Worm (Caenorhabditis elegans): ENCODE data around the gene C16E9.2.

DNA sequence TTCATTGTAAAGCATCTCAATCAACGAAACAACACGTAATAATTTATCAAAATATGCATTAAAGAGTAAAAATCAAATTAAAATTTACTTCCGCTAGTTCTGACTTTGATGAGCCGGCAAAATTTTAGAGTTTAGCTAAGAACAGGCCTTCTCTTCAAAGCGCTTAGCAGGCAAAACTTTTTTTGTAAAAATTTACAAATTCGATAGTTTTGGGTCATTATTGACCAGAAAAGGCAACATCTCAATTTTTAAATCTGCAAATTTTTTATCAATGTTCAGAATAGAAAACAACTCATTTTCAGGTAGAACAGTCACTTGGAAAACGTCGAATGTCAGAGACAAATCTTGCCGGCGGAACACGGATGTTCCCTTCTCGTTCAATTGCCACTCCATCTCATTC is 2.2 kb downstream of the C16E9.2 start:
- TF ChIP-seq elt-3 (tag; optimal IDR thresholded peaks at IDR 0.05) (no peak), nhr-11 (tag; optimal IDR thresholded peaks at IDR 0.05) (no peak), mdl-1 (tag; optimal IDR thresholded peaks at IDR 0.05) (no peak), mep-1 (tag; optimal IDR thresholded peaks at IDR 0.05) (no peak), tlp-1 (tag; optimal IDR thresholded peaks at IDR 0.05) (no peak), lin-35 (GFP tag; optimal IDR thresholded peaks at IDR 0.05) (no peak), snpc-4 (tag; optimal IDR thresholded peaks at IDR 0.05) (no peak)
